Fruit fly (Drosophila melanogaster) whole organism, prepupa: ENCODE measurements around the gene Nt5a.

Experiments used
- Blimp-1 ChIP-seq: fragments of 200-800 bp; sonication (Bioruptor generic); optimal IDR thresholded peaks from 3 replicates; lab custom pipeline; 2017; ENCODE audit warnings: missing biosample characterization, missing genetic modification characterization, mild to moderate bottlenecking, moderate library complexity, missing genetic modification reagents
- CG10631 ChIP-seq: fragments of 200-800 bp; sonication (Bioruptor generic); optimal IDR thresholded peaks from 2 replicates; lab custom pipeline; 2016; ENCODE audit warnings: missing biosample characterization, missing genetic modification characterization
- CG10669 ChIP-seq: fragments of 200-800 bp; sonication (Bioruptor generic); optimal IDR thresholded peaks from 3 replicates; lab custom pipeline; 2018; ENCODE audit warnings: missing biosample characterization, mild to moderate bottlenecking, missing genetic modification characterization, moderate library complexity
- CG11762 ChIP-seq: fragments of 200-800 bp; sonication (Bioruptor generic); optimal IDR thresholded peaks from 3 replicates; lab custom pipeline; 2016; ENCODE audit warnings: missing biosample characterization, missing genetic modification characterization; ENCODE audit not compliant: insufficient read depth
- CG11902 ChIP-seq: fragments of 200-800 bp; sonication (Bioruptor generic); optimal IDR thresholded peaks from 3 replicates; lab custom pipeline; 2016; ENCODE audit warnings: missing biosample characterization, missing genetic modification characterization
- CG15336 ChIP-seq: fragments of 200-800 bp; sonication (Bioruptor generic); IDR thresholded peaks from 2 replicates; pipeline ENCODE4 v1.3.6; 2022; ENCODE audit warnings: missing biosample characterization, missing genetic modification characterization
- CG16779 ChIP-seq: fragments of 200-800 bp; sonication (Bioruptor generic); optimal IDR thresholded peaks from 3 replicates; lab custom pipeline; 2017; ENCODE audit warnings: missing biosample characterization, mild to moderate bottlenecking, missing genetic modification characterization
- CG3032 ChIP-seq: fragments of 200-800 bp; optimal IDR thresholded peaks from 2 replicates; lab custom pipeline; 2019; ENCODE audit warnings: missing biosample characterization, mild to moderate bottlenecking, missing genetic modification characterization, moderate library complexity
- CG31627 ChIP-seq: fragments of 200-800 bp; sonication (Bioruptor generic); optimal IDR thresholded peaks from 3 replicates; lab custom pipeline; 2016; ENCODE audit warnings: missing biosample characterization, missing genetic modification characterization
- CG32006 ChIP-seq: fragments of 200-800 bp; sonication (Bioruptor generic); optimal IDR thresholded peaks from 3 replicates; lab custom pipeline; 2017; ENCODE audit warnings: missing biosample characterization, mild to moderate bottlenecking, missing genetic modification characterization
- CG34406 ChIP-seq: fragments of 200-800 bp; sonication (Bioruptor generic); optimal IDR thresholded peaks from 3 replicates; lab custom pipeline; 2016; ENCODE audit warnings: missing biosample characterization, missing genetic modification characterization
- CG3919 ChIP-seq: fragments of 200-800 bp; sonication (Bioruptor generic); optimal IDR thresholded peaks from 3 replicates; lab custom pipeline; 2016; ENCODE audit warnings: missing biosample characterization, missing genetic modification characterization
- CG6163 ChIP-seq: fragments of 200-800 bp; sonication (Bioruptor generic); IDR thresholded peaks from 3 replicates; pipeline ENCODE4 v1.3.6; 2022; ENCODE audit warnings: missing biosample characterization, missing genetic modification characterization
- CG6792 ChIP-seq: fragments of 200-800 bp; sonication (Bioruptor generic); optimal IDR thresholded peaks from 3 replicates; lab custom pipeline; 2016; ENCODE audit warnings: missing biosample characterization, missing genetic modification characterization
- CG6808 ChIP-seq: fragments of 200-800 bp; sonication (Bioruptor generic); optimal IDR thresholded peaks from 3 replicates; lab custom pipeline; 2017; ENCODE audit warnings: missing biosample characterization, missing genetic modification characterization, mild to moderate bottlenecking, moderate library complexity, missing genetic modification reagents
- CG8119 ChIP-seq: fragments of 200-800 bp; sonication (Bioruptor generic); IDR thresholded peaks from 3 replicates; pipeline ENCODE4 v1.3.6; 2022; ENCODE audit warnings: missing biosample characterization, missing genetic modification characterization
- CG8319 ChIP-seq: fragments of 200-800 bp; sonication (Bioruptor generic); optimal IDR thresholded peaks from 3 replicates; lab custom pipeline; 2016; ENCODE audit warnings: missing biosample characterization, missing genetic modification characterization
- CG8632 ChIP-seq: fragments of 200-800 bp; sonication (Bioruptor generic); optimal IDR thresholded peaks from 3 replicates; lab custom pipeline; 2016; ENCODE audit warnings: missing biosample characterization, missing genetic modification characterization
- CG9139 ChIP-seq: fragments of 200-800 bp; sonication (Bioruptor generic); optimal IDR thresholded peaks from 3 replicates; lab custom pipeline; 2017; ENCODE audit warnings: missing biosample characterization, mild to moderate bottlenecking, missing genetic modification characterization
- Eip75B ChIP-seq: fragments of 200-800 bp; sonication (Bioruptor generic); optimal IDR thresholded peaks from 3 replicates; lab custom pipeline; 2016; ENCODE audit warnings: missing biosample characterization, missing genetic modification characterization
- Eip78C ChIP-seq: fragments of 200-800 bp; sonication (Bioruptor generic); peaks from one replicate; lab custom pipeline; 2016; ENCODE audit warnings: missing biosample characterization, missing genetic modification characterization
- Eip93F ChIP-seq: fragments of 200-800 bp; sonication (Bioruptor generic); optimal IDR thresholded peaks from 2 replicates; lab custom pipeline; 2016; ENCODE audit warnings: missing biosample characterization, mild to moderate bottlenecking, missing genetic modification characterization
- Ets21C ChIP-seq: fragments of 200-800 bp; sonication (Bioruptor generic); optimal IDR thresholded peaks from 3 replicates; lab custom pipeline; 2016; ENCODE audit warnings: missing biosample characterization, missing genetic modification characterization
- Ets96B ChIP-seq: fragments of 200-800 bp; optimal IDR thresholded peaks from 2 replicates; lab custom pipeline; 2019; ENCODE audit warnings: missing biosample characterization, mild to moderate bottlenecking, missing genetic modification characterization, moderate library complexity
- Gug ChIP-seq: fragments of 200-800 bp; sonication (Bioruptor generic); IDR thresholded peaks from 2 replicates; pipeline ENCODE4 v1.3.6; 2022; ENCODE audit warnings: missing biosample characterization, missing genetic modification characterization
- Hr39 ChIP-seq: fragments of 200-800 bp; sonication (Bioruptor generic); optimal IDR thresholded peaks from 2 replicates; lab custom pipeline; 2016; ENCODE audit warnings: missing biosample characterization, missing genetic modification characterization
- Hr4 ChIP-seq: fragments of 200-800 bp; sonication (Bioruptor generic); optimal IDR thresholded peaks from 3 replicates; lab custom pipeline; 2016; ENCODE audit warnings: missing biosample characterization, missing genetic modification characterization
- Lpt ChIP-seq: fragments of 200-800 bp; sonication (Bioruptor generic); optimal IDR thresholded peaks from 3 replicates; lab custom pipeline; 2016; ENCODE audit warnings: missing biosample characterization, missing genetic modification characterization
- OdsH ChIP-seq: fragments of 200-800 bp; sonication (Bioruptor generic); optimal IDR thresholded peaks from 3 replicates; lab custom pipeline; 2016; ENCODE audit warnings: missing biosample characterization, missing genetic modification characterization
- Smox ChIP-seq: fragments of 200-800 bp; sonication (Bioruptor generic); optimal IDR thresholded peaks from 3 replicates; lab custom pipeline; 2016; ENCODE audit warnings: missing biosample characterization, missing genetic modification characterization
- Sox102F ChIP-seq: fragments of 200-800 bp; sonication (Bioruptor generic); optimal IDR thresholded peaks from 2 replicates; lab custom pipeline; 2016; ENCODE audit warnings: missing biosample characterization, mild to moderate bottlenecking, missing genetic modification characterization
- Sox14 ChIP-seq: fragments of 200-800 bp; sonication (Bioruptor generic); optimal IDR thresholded peaks from 3 replicates; lab custom pipeline; 2016; ENCODE audit warnings: missing biosample characterization, missing genetic modification characterization
- Sox15 ChIP-seq: fragments of 200-800 bp; sonication (Bioruptor generic); optimal IDR thresholded peaks from 3 replicates; lab custom pipeline; 2016; ENCODE audit warnings: missing biosample characterization, missing genetic modification characterization
- acj6 ChIP-seq: fragments of 200-800 bp; sonication (Bioruptor generic); optimal IDR thresholded peaks from 3 replicates; lab custom pipeline; 2016; ENCODE audit warnings: missing biosample characterization, missing genetic modification characterization
- cyc ChIP-seq: fragments of 200-800 bp; sonication (Bioruptor generic); optimal IDR thresholded peaks from 3 replicates; lab custom pipeline; 2016; ENCODE audit warnings: missing biosample characterization, missing genetic modification characterization
- dac ChIP-seq: fragments of 200-800 bp; sonication (Bioruptor generic); optimal IDR thresholded peaks from 2 replicates; lab custom pipeline; 2017; ENCODE audit warnings: missing biosample characterization, mild to moderate bottlenecking, missing genetic modification characterization
- dsx ChIP-seq: fragments of 200-800 bp; optimal IDR thresholded peaks from 3 replicates; lab custom pipeline; 2019; ENCODE audit warnings: missing biosample characterization, mild to moderate bottlenecking, missing genetic modification characterization, moderate library complexity; ENCODE audit not compliant: poor library complexity, severe bottlenecking
- eg ChIP-seq: fragments of 200-800 bp; sonication (Bioruptor generic); IDR thresholded peaks from 3 replicates; pipeline ENCODE4 v1.3.6; 2022; ENCODE audit warnings: missing biosample characterization, missing genetic modification characterization
- esn ChIP-seq: fragments of 200-800 bp; sonication (Bioruptor generic); optimal IDR thresholded peaks from 2 replicates; lab custom pipeline; 2016; ENCODE audit warnings: missing biosample characterization, mild to moderate bottlenecking, missing genetic modification characterization, moderate library complexity
- fd59A ChIP-seq: fragments of 200-800 bp; sonication (Bioruptor generic); optimal IDR thresholded peaks from 2 replicates; lab custom pipeline; 2017; ENCODE audit warnings: missing biosample characterization, mild to moderate bottlenecking, missing genetic modification characterization, missing genetic modification reagents
- fd85E ChIP-seq: fragments of 200-800 bp; sonication (Bioruptor generic); optimal IDR thresholded peaks from 3 replicates; lab custom pipeline; 2016; ENCODE audit warnings: missing biosample characterization, missing genetic modification characterization
- fkh ChIP-seq: fragments of 200-800 bp; sonication (Bioruptor generic); optimal IDR thresholded peaks from 3 replicates; lab custom pipeline; 2017; ENCODE audit warnings: missing biosample characterization, mild to moderate bottlenecking, missing genetic modification characterization, moderate library complexity
- lz ChIP-seq: fragments of 200-800 bp; sonication (Bioruptor generic); optimal IDR thresholded peaks from 3 replicates; lab custom pipeline; 2016; ENCODE audit warnings: missing biosample characterization, missing genetic modification characterization
- pdm3 ChIP-seq: fragments of 200-800 bp; sonication (Bioruptor generic); optimal IDR thresholded peaks from 3 replicates; lab custom pipeline; 2016; ENCODE audit warnings: missing biosample characterization, missing genetic modification characterization
- salr ChIP-seq, 2 experiments: fragments of 200-800 bp; sonication (Bioruptor generic); optimal IDR thresholded peaks; 3 replicates each; lab custom pipeline; 2016 to 2018; ENCODE audit warnings: missing biosample characterization in 2 of 2, missing genetic modification characterization in 2 of 2, mild to moderate bottlenecking in 1 of 2
- spab ChIP-seq: fragments of 200-800 bp; sonication (Bioruptor generic); optimal IDR thresholded peaks from 2 replicates; lab custom pipeline; 2017; ENCODE audit warnings: missing biosample characterization, mild to moderate bottlenecking, missing genetic modification characterization, missing genetic modification reagents
- ss ChIP-seq, 2 experiments: fragments of 200-800 bp; sonication (Bioruptor generic); optimal IDR thresholded peaks; 2 replicates in 1 of 2; 3 replicates in 1 of 2; lab custom pipeline; 2017 to 2018; ENCODE audit warnings: mild to moderate bottlenecking in 2 of 2, missing biosample characterization in 2 of 2, missing genetic modification characterization in 2 of 2, moderate library complexity in 1 of 2
- svp ChIP-seq: fragments of 200-800 bp; sonication (Bioruptor generic); peaks from one replicate; lab custom pipeline; 2016; ENCODE audit warnings: missing biosample characterization, missing genetic modification characterization
- topi ChIP-seq: fragments of 200-800 bp; sonication (Bioruptor generic); optimal IDR thresholded peaks from 3 replicates; lab custom pipeline; 2016; ENCODE audit warnings: missing biosample characterization, missing genetic modification characterization
- vri ChIP-seq: fragments of 200-800 bp; sonication (Bioruptor generic); optimal IDR thresholded peaks from 3 replicates; lab custom pipeline; 2016; ENCODE audit warnings: missing biosample characterization, mild to moderate bottlenecking, missing genetic modification characterization

The Nt5a gene

DNA sequence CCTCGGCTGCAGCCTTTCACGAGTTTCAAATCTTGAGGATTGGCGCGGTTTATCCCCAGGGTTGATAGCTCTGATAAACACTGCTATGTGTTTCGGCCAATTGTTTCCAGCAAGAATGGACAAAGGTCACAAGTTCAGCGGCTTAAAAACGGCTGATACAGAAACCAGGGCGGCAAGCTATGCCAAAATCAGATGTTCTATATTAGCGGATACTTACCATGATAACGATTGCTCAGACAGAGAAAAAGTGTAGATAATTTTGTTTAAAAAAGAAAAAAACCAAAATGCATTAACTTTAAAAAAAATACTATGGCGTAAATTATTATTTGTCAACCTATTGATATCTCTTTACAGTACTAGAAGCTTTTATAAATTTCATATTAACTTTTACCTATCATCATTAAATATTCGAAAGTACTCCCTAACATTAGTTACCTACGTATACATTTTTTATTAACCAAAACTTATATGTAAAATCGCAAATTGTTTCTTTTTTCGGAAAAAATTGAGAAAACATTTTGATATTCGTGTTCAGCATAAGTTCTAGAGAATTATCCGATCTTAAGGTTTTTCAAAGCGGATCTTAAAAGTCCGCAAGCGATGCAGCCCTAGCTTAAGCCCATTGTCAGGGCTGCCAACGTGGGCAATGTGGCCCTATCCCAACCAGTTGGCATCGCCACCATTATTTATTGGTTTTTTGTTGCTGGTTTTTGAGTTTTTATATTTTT lies 6.0 kb upstream of the Nt5a start, which contains the start of the genes sturkopf and Herc4:
Gene sturkopf, minus strand, starts transcription at position 339 of the 728 bp plus-strand sequence.
Gene Herc4, plus strand, starts transcription at position 658 of the 728 bp plus-strand sequence.
- TF ChIP-seq vri (GFP tag; lab: Kevin White, UChicago), result peak; percentile 40
- no peak for TF ChIP-seq CG6808
- peak; percentile 21 for TF ChIP-seq spab
- no peak for TF ChIP-seq dac
- peak; percentile 34; the same call in 1 of the 2 replicates for TF ChIP-seq Gug (GFP tag; lab: Robert Waterston, UW)
- no peak for TF ChIP-seq CG10669 (GFP tag; lab: Kevin White, UChicago)
- peak; percentile 96 for TF ChIP-seq CG10631 (GFP tag; lab: Kevin White, UChicago)
- TF ChIP-seq CG32006 (GFP tag; lab: Kevin White, UChicago), result peak; percentile 87
- TF ChIP-seq CG8632 (GFP tag; lab: Kevin White, UChicago), result peak; percentile 78
- peak; percentile 70 for TF ChIP-seq CG34406 (GFP tag; lab: Kevin White, UChicago)
- TF ChIP-seq CG16779 (tag; lab: Kevin White, UChicago), result no peak
- no peak for TF ChIP-seq Hr4 (GFP tag; lab: Kevin White, UChicago)
- TF ChIP-seq CG31627 (GFP tag; lab: Kevin White, UChicago), result peak; percentile 85
- TF ChIP-seq acj6, result peak; percentile 82
- TF ChIP-seq Ets21C, result no peak
- peak; percentile 45 for TF ChIP-seq Blimp-1
- peak; percentile 40 to 75 for TF ChIP-seq ss (GFP tag; optimal IDR thresholded peaks at IDR 0.05; lab: Kevin White, UChicago)
- TF ChIP-seq CG8319, result peak; percentile 55
- peak; percentile 83 for TF ChIP-seq CG3032 (tag; lab: Kevin White, UChicago)
- no peak for TF ChIP-seq Eip93F (GFP tag; lab: Kevin White, UChicago)
- TF ChIP-seq CG11762, result peak; percentile 57
- TF ChIP-seq fd85E, result no peak
- TF ChIP-seq CG8119, result peak; percentile 45
- peak; percentile 85 for TF ChIP-seq CG6792
- TF ChIP-seq Ets96B (tag; lab: Kevin White, UChicago), result peak; percentile 54
- peak; percentile 60 for TF ChIP-seq cyc (GFP tag; lab: Kevin White, UChicago)
- TF ChIP-seq eg (GFP tag; lab: Robert Waterston, UW), result peak; percentile 59; the same call in 2 of the 3 replicates
- peak; percentile 93 for TF ChIP-seq Eip78C (GFP tag; lab: Kevin White, UChicago)
- peak; percentile 48 for TF ChIP-seq dsx (GFP tag; lab: Kevin White, UChicago)
- no peak for TF ChIP-seq Sox102F
- peak; percentile 83 for TF ChIP-seq Hr39 (GFP tag; lab: Kevin White, UChicago)
- TF ChIP-seq CG6163 (GFP tag; lab: Robert Waterston, UW), result peak; percentile 84
- peak; percentile 88 for TF ChIP-seq Sox14
- TF ChIP-seq Eip75B, result no peak
- TF ChIP-seq lz, result peak; percentile 92
- TF ChIP-seq Lpt, result peak; percentile 64
- no peak for TF ChIP-seq Smox (GFP tag; lab: Kevin White, UChicago)
- peak; percentile 93 for TF ChIP-seq esn (GFP tag; lab: Kevin White, UChicago)
- TF ChIP-seq CG3919 (GFP tag; lab: Kevin White, UChicago), result no peak
- TF ChIP-seq CG15336, result no peak; the same call in none of the 2 replicates
- TF ChIP-seq svp (GFP tag; lab: Kevin White, UChicago), result peak; percentile 97
- TF ChIP-seq Sox15 (GFP tag; lab: Kevin White, UChicago), result peak; percentile 76
- no peak for TF ChIP-seq fkh (GFP tag; lab: Kevin White, UChicago)
- TF ChIP-seq CG11902 (GFP tag; lab: Kevin White, UChicago), result peak; percentile 41
- peak in 1 of 2 experiments; percentile 41 for TF ChIP-seq salr (GFP tag; optimal IDR thresholded peaks at IDR 0.05; lab: Kevin White, UChicago)
- peak; percentile 71 for TF ChIP-seq fd59A
- TF ChIP-seq pdm3 (GFP tag; lab: Kevin White, UChicago), result peak; percentile 81
- TF ChIP-seq CG9139 (GFP tag; lab: Kevin White, UChicago), result no peak
- peak; percentile 76 for TF ChIP-seq OdsH (GFP tag; lab: Kevin White, UChicago)
- TF ChIP-seq topi (GFP tag; lab: Kevin White, UChicago), result peak; percentile 79
